Fruit fly (Drosophila melanogaster) whole organism, embryonic: ENCODE results near the gene SIDL.

Experiments
- Bteb2 ChIP-seq: fragments of 200-800 bp; sonication (Bioruptor generic); optimal IDR thresholded peaks from 2 replicates; lab custom pipeline; 2016; ENCODE audit warnings: missing biosample characterization, missing genetic modification characterization
- CG10959 ChIP-seq: fragments of 200-800 bp; sonication (Bioruptor generic); IDR thresholded peaks from 2 replicates; pipeline ENCODE4 v1.3.6; 2022; ENCODE audit warnings: missing biosample characterization, missing genetic modification characterization
- CG11085 ChIP-seq: fragments of 200-800 bp; sonication (Bioruptor generic); IDR thresholded peaks from 2 replicates; pipeline ENCODE4 v1.3.6; 2022; ENCODE audit warnings: missing biosample characterization, missing genetic modification characterization
- CG11456 ChIP-seq: fragments of 200-800 bp; sonication (Bioruptor generic); IDR thresholded peaks from 3 replicates; pipeline ENCODE4 v1.3.6; 2022; ENCODE audit warnings: missing biosample characterization, missing genetic modification characterization
- CG11723 ChIP-seq: fragments of 200-800 bp; sonication (Bioruptor generic); optimal IDR thresholded peaks from 2 replicates; lab custom pipeline; 2017; ENCODE audit warnings: missing biosample characterization, mild to moderate bottlenecking, missing genetic modification characterization
- CG12155 ChIP-seq: fragments of 200-800 bp; sonication (Bioruptor generic); optimal IDR thresholded peaks from 3 replicates; lab custom pipeline; 2016; ENCODE audit warnings: missing biosample characterization, missing genetic modification characterization
- CG13287 ChIP-seq: fragments of 200-800 bp; sonication (Bioruptor generic); IDR thresholded peaks from 2 replicates; pipeline ENCODE4 v1.3.6; 2022; ENCODE audit warnings: missing biosample characterization, missing genetic modification characterization; ENCODE audit not compliant: partially characterized antibody
- CG13624 ChIP-seq: fragments of 200-800 bp; sonication (Bioruptor generic); optimal IDR thresholded peaks from 2 replicates; lab custom pipeline; 2016; ENCODE audit warnings: missing biosample characterization, missing genetic modification characterization
- CG14860 ChIP-seq: fragments of 200-800 bp; sonication (Bioruptor generic); IDR thresholded peaks from 3 replicates; pipeline ENCODE4 v1.3.6; 2022; ENCODE audit warnings: missing biosample characterization, missing genetic modification characterization; ENCODE audit not compliant: partially characterized antibody
- CG1602 ChIP-seq: fragments of 200-800 bp; sonication (Bioruptor generic); optimal IDR thresholded peaks from 3 replicates; lab custom pipeline; 2016; ENCODE audit warnings: missing biosample characterization, missing genetic modification characterization
- CG1647 ChIP-seq: fragments of 200-800 bp; sonication (Bioruptor generic); optimal IDR thresholded peaks from 3 replicates; lab custom pipeline; 2016; ENCODE audit warnings: missing biosample characterization, missing genetic modification characterization
- CG18619 ChIP-seq: fragments of 200-800 bp; sonication (Bioruptor generic); optimal IDR thresholded peaks from 3 replicates; lab custom pipeline; 2017; ENCODE audit warnings: missing biosample characterization, mild to moderate bottlenecking, missing genetic modification characterization
- CG30020 ChIP-seq: fragments of 200-800 bp; optimal IDR thresholded peaks from 2 replicates; lab custom pipeline; 2019; ENCODE audit warnings: missing biosample characterization, mild to moderate bottlenecking, missing genetic modification characterization, moderate library complexity
- CG31388 ChIP-seq: fragments of 200-800 bp; sonication (Bioruptor generic); optimal IDR thresholded peaks from 2 replicates; lab custom pipeline; 2016; ENCODE audit warnings: missing biosample characterization, missing genetic modification characterization
- CG32767 ChIP-seq: fragments of 200-800 bp; sonication (Bioruptor generic); IDR thresholded peaks from 2 replicates; pipeline ENCODE4 v1.3.6; 2022; ENCODE audit warnings: missing biosample characterization, missing genetic modification characterization
- CG34376 ChIP-seq: fragments of 200-800 bp; sonication (Bioruptor generic); optimal IDR thresholded peaks from 2 replicates; lab custom pipeline; 2018; ENCODE audit warnings: missing biosample characterization, mild to moderate bottlenecking, missing genetic modification characterization
- CG4360 ChIP-seq: fragments of 200-800 bp; sonication (Bioruptor generic); IDR thresholded peaks from 2 replicates; pipeline ENCODE4 v1.3.6; 2022; ENCODE audit warnings: missing biosample characterization, missing genetic modification characterization
- CG4707 ChIP-seq: fragments of 200-800 bp; sonication (Bioruptor generic); optimal IDR thresholded peaks from 2 replicates; lab custom pipeline; 2018; ENCODE audit warnings: missing biosample characterization, mild to moderate bottlenecking, missing genetic modification characterization, moderate library complexity
- CG4854 ChIP-seq: fragments of 200-800 bp; sonication (Bioruptor generic); optimal IDR thresholded peaks from 2 replicates; lab custom pipeline; 2016; ENCODE audit warnings: missing biosample characterization, missing genetic modification characterization, inconsistent platforms
- CG6254 ChIP-seq: fragments of 200-800 bp; sonication (Bioruptor generic); optimal IDR thresholded peaks from 3 replicates; lab custom pipeline; 2017; ENCODE audit warnings: mild to moderate bottlenecking, missing biosample characterization, missing genetic modification reagents, missing genetic modification characterization
- CG6791 ChIP-seq: fragments of 200-800 bp; sonication (Bioruptor generic); IDR thresholded peaks from 3 replicates; pipeline ENCODE4 v1.3.6; 2022; ENCODE audit warnings: missing biosample characterization, missing genetic modification characterization; ENCODE audit not compliant: partially characterized antibody
- CG7372 ChIP-seq: fragments of 200-800 bp; sonication (Bioruptor generic); IDR thresholded peaks from 2 replicates; pipeline ENCODE4 v1.3.6; 2022; ENCODE audit warnings: missing biosample characterization, missing genetic modification characterization
- CG7556 ChIP-seq: fragments of 200-800 bp; sonication (Bioruptor generic); optimal IDR thresholded peaks from 2 replicates; lab custom pipeline; 2017; ENCODE audit warnings: missing biosample characterization, mild to moderate bottlenecking, missing genetic modification characterization
- CoRest ChIP-seq: fragments of 200-800 bp; sonication (Bioruptor generic); optimal IDR thresholded peaks from 3 replicates; lab custom pipeline; 2018; ENCODE audit warnings: missing biosample characterization, mild to moderate bottlenecking, missing genetic modification characterization, moderate library complexity
- Dbx ChIP-seq: fragments of 200-800 bp; sonication (Bioruptor generic); IDR thresholded peaks from 3 replicates; pipeline ENCODE4 v1.3.6; 2022; ENCODE audit warnings: missing biosample characterization, missing genetic modification characterization
- H15 ChIP-seq: fragments of 200-800 bp; sonication (Bioruptor generic); IDR thresholded peaks from 3 replicates; pipeline ENCODE4 v1.3.6; 2022; ENCODE audit warnings: missing biosample characterization, missing genetic modification characterization
- HLHmδ ChIP-seq: fragments of 200-800 bp; sonication (Bioruptor generic); optimal IDR thresholded peaks from 2 replicates; lab custom pipeline; 2018; ENCODE audit warnings: missing biosample characterization, mild to moderate bottlenecking, missing genetic modification characterization, moderate library complexity
- Hand ChIP-seq: fragments of 200-800 bp; sonication (Bioruptor generic); optimal IDR thresholded peaks from 2 replicates; lab custom pipeline; 2017; ENCODE audit warnings: mild to moderate bottlenecking, missing biosample characterization, missing genetic modification reagents, missing genetic modification characterization
- HmgZ ChIP-seq: fragments of 200-800 bp; sonication (Bioruptor generic); optimal IDR thresholded peaks from 2 replicates; lab custom pipeline; 2018; ENCODE audit warnings: missing biosample characterization, mild to moderate bottlenecking, missing genetic modification characterization
- Jarid2 ChIP-seq: fragments of 200-800 bp; sonication (Bioruptor generic); optimal IDR thresholded peaks from 3 replicates; lab custom pipeline; 2017; ENCODE audit warnings: mild to moderate bottlenecking, missing biosample characterization, missing genetic modification reagents, missing genetic modification characterization
- MBD-R2 ChIP-seq: fragments of 200-800 bp; sonication (Bioruptor generic); IDR thresholded peaks from 2 replicates; pipeline ENCODE4 v1.3.6; 2022; ENCODE audit warnings: missing biosample characterization, missing genetic modification characterization
- MESR4 ChIP-seq: fragments of 200-800 bp; sonication (Bioruptor generic); optimal IDR thresholded peaks from 2 replicates; lab custom pipeline; 2018; ENCODE audit warnings: missing biosample characterization, mild to moderate bottlenecking, missing genetic modification characterization, moderate library complexity
- Mad ChIP-seq: fragments of 200-800 bp; sonication (Bioruptor generic); optimal IDR thresholded peaks from 2 replicates; lab custom pipeline; 2016; ENCODE audit warnings: missing biosample characterization, missing genetic modification characterization
- NC2α ChIP-seq: fragments of 200-800 bp; sonication (Bioruptor generic); optimal IDR thresholded peaks from 2 replicates; lab custom pipeline; 2016; ENCODE audit warnings: missing biosample characterization, missing genetic modification characterization
- Side ChIP-seq: fragments of 200-800 bp; sonication (Bioruptor generic); optimal IDR thresholded peaks from 2 replicates; lab custom pipeline; 2016; ENCODE audit warnings: missing biosample characterization, missing genetic modification characterization
- al ChIP-seq: fragments of 200-800 bp; sonication (Bioruptor generic); IDR thresholded peaks from 2 replicates; pipeline ENCODE4 v1.3.6; 2022; ENCODE audit warnings: missing biosample characterization, missing genetic modification characterization
- da ChIP-seq: fragments of 200-800 bp; sonication (Bioruptor generic); optimal IDR thresholded peaks from 2 replicates; lab custom pipeline; 2016; ENCODE audit warnings: missing biosample characterization, missing genetic modification characterization
- en ChIP-seq: fragments of 200-800 bp; sonication (Bioruptor generic); optimal IDR thresholded peaks from 2 replicates; lab custom pipeline; 2016; ENCODE audit warnings: missing biosample characterization, missing genetic modification characterization
- ewg ChIP-seq: fragments of 200-800 bp; sonication (Bioruptor generic); optimal IDR thresholded peaks from 3 replicates; lab custom pipeline; 2017; ENCODE audit warnings: mild to moderate bottlenecking, missing biosample characterization, missing genetic modification reagents, missing genetic modification characterization
- her ChIP-seq: fragments of 200-800 bp; sonication (Bioruptor generic); optimal IDR thresholded peaks from 2 replicates; lab custom pipeline; 2016; ENCODE audit warnings: missing biosample characterization, missing genetic modification characterization
- insv ChIP-seq, 2 experiments: fragments of 200-800 bp; sonication (Bioruptor generic); optimal IDR thresholded peaks; 3 replicates each; lab custom pipeline; 2016 to 2018; ENCODE audit warnings: missing biosample characterization in 2 of 2, missing genetic modification characterization in 2 of 2
- jing ChIP-seq: fragments of 200-800 bp; sonication (Bioruptor generic); optimal IDR thresholded peaks from 2 replicates; lab custom pipeline; 2018; ENCODE audit warnings: missing biosample characterization, mild to moderate bottlenecking, missing genetic modification characterization
- nerfin-2 ChIP-seq: fragments of 200-800 bp; sonication (Bioruptor generic); IDR thresholded peaks from 2 replicates; pipeline ENCODE4 v1.3.6; 2022; ENCODE audit warnings: missing biosample characterization, missing genetic modification characterization; ENCODE audit not compliant: partially characterized antibody
- onecut ChIP-seq: fragments of 200-800 bp; sonication (Bioruptor generic); IDR thresholded peaks from 2 replicates; pipeline ENCODE4 v1.3.6; 2022; ENCODE audit warnings: missing biosample characterization, missing genetic modification characterization
- pros ChIP-seq: fragments of 200-800 bp; sonication (Bioruptor generic); optimal IDR thresholded peaks from 3 replicates; lab custom pipeline; 2019; ENCODE audit warnings: missing biosample characterization, mild to moderate bottlenecking, missing genetic modification characterization, moderate library complexity
- schlank ChIP-seq: fragments of 200-800 bp; sonication (Bioruptor generic); optimal IDR thresholded peaks from 2 replicates; lab custom pipeline; 2018; ENCODE audit warnings: missing biosample characterization, mild to moderate bottlenecking, missing genetic modification characterization
- seq ChIP-seq: fragments of 200-800 bp; sonication (Bioruptor generic); IDR thresholded peaks from 2 replicates; pipeline ENCODE4 v1.3.6; 2022; ENCODE audit warnings: missing biosample characterization, missing genetic modification characterization
- stc ChIP-seq: fragments of 200-800 bp; sonication (Bioruptor generic); IDR thresholded peaks from 2 replicates; pipeline ENCODE4 v1.3.6; 2022; ENCODE audit warnings: missing biosample characterization, missing genetic modification characterization
- tx ChIP-seq: fragments of 200-800 bp; sonication (Bioruptor generic); optimal IDR thresholded peaks from 2 replicates; lab custom pipeline; 2016; ENCODE audit warnings: missing biosample characterization, missing genetic modification characterization
- yki ChIP-seq: fragments of >200 bp; optimal IDR thresholded peaks from 3 replicates; lab custom pipeline; 2018
- zfh1 ChIP-seq: fragments of 200-800 bp; sonication (Bioruptor generic); IDR thresholded peaks from 3 replicates; pipeline ENCODE4 v1.3.6; 2022; ENCODE audit warnings: missing biosample characterization, missing genetic modification characterization

Gene SIDL

DNA sequence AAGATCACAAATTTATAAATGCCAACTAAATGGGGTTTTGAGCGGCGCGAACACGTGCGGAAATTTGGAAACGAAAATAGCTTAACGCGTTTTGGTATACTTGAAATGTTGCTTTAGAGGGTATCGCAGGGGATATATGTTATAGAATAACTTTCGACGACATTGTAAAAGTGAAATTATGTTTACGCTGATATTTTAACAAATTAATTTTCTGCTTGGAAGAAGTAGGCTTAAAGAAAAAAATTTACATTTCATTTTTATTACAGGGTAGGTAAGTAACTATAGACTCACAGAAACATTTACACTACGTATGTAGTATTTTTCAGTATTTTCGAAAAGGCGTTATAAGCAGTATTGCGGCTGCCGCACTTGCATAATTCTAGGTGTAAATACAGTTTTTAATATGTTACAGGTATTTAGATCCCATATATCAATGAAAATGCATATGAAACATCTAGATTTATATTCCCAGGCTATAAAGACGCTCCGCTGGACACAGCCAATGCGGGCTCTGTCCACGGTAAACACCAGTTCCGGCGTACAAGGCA, 10.7 kb upstream of the SIDL start, which contains the start of the genes Art3 and mRpS10 (continued):
- TF ChIP-seq CG6254 (GFP tag; lab: Kevin White, UChicago) (peak; percentile 98), insv (GFP tag; optimal IDR thresholded peaks at IDR 0.05; lab: Kevin White, UChicago) (peak; percentile 69 to 88), CG32767 (GFP tag; lab: Robert Waterston, UW) (peak; percentile 100), CG12155 (GFP tag; lab: Kevin White, UChicago) (peak; percentile 99), CG13287 (GFP tag; lab: Robert Waterston, UW) (peak; percentile 45; the same call in 1 of the 2 replicates), Hand (GFP tag; lab: Kevin White, UChicago) (peak; percentile 99), CG11456 (GFP tag; lab: Robert Waterston, UW) (peak; percentile 100), Jarid2 (GFP tag; lab: Kevin White, UChicago) (no peak), nerfin-2 (GFP tag; lab: Robert Waterston, UW) (no peak), seq (GFP tag; lab: Robert Waterston, UW) (peak; percentile 100), schlank (tag; lab: Kevin White, UChicago) (peak; percentile 100), jing (peak; percentile 100), CG11723 (GFP tag; lab: Kevin White, UChicago) (peak; percentile 99), CG4707 (GFP tag; lab: Kevin White, UChicago) (peak; percentile 98), NC2α (GFP tag; lab: Kevin White, UChicago) (peak; percentile 99), CG7556 (peak; percentile 100), CG14860 (GFP tag; lab: Robert Waterston, UW) (no peak), onecut (peak; percentile 99), pros (GFP tag; lab: Kevin White, UChicago) (peak; percentile 92), MBD-R2 (GFP tag; lab: Robert Waterston, UW) (peak; percentile 100), stc (GFP tag; lab: Robert Waterston, UW) (peak; percentile 100), tx (peak; percentile 100), da (GFP tag; lab: Kevin White, UChicago) (peak; percentile 100), yki (lab: Kevin White, UChicago) (no peak), CG1647 (GFP tag; lab: Kevin White, UChicago) (peak; percentile 100), Dbx (GFP tag; lab: Robert Waterston, UW) (peak; percentile 100), CG18619 (peak; percentile 100), her (GFP tag; lab: Kevin White, UChicago) (peak; percentile 98), CoRest (tag; lab: Kevin White, UChicago) (peak; percentile 100), HLHmδ (GFP tag; lab: Kevin White, UChicago) (no peak), en (GFP tag; lab: Kevin White, UChicago) (peak; percentile 100), HmgZ (tag; lab: Kevin White, UChicago) (peak; percentile 100), CG30020 (tag; lab: Kevin White, UChicago) (peak; percentile 95), MESR4 (peak; percentile 93), Mad (peak; percentile 100), ewg (peak; percentile 100), CG6791 (no peak), zfh1 (GFP tag; lab: Robert Waterston, UW) (peak; percentile 100), H15 (peak; percentile 100), Side (peak; percentile 100), CG11085 (GFP tag; lab: Robert Waterston, UW) (peak; percentile 100), CG13624 (GFP tag; lab: Kevin White, UChicago) (peak; percentile 100), CG10959 (GFP tag; lab: Robert Waterston, UW) (peak; percentile 100), CG4360 (GFP tag; lab: Robert Waterston, UW) (peak; percentile 96), CG1602 (GFP tag; lab: Kevin White, UChicago) (peak; percentile 100), CG4854 (GFP tag; lab: Kevin White, UChicago) (peak; percentile 100), CG7372 (peak; percentile 100), al (GFP tag; lab: Robert Waterston, UW) (peak; percentile 100), CG34376 (GFP tag; lab: Kevin White, UChicago) (peak; percentile 100), CG31388 (peak; percentile 100), Bteb2 (GFP tag; lab: Kevin White, UChicago) (peak; percentile 100)
